Worm (Caenorhabditis elegans) whole organism, late embryonic: ENCODE measurements around the gene phf-15.
"Not testable (repeated sequence)": the region's sequence is repeated elsewhere in the genome, so short reads cannot be mapped to it uniquely, and the experiment has no call there.

Experiments
- ahr-1 ChIP-seq: sonication (generic microtip); optimal IDR thresholded peaks from 2 replicates; lab custom pipeline; 2016; ENCODE audit warnings: missing genetic modification characterization, missing compliant biosample characterization
- ama-1 ChIP-seq: fragments of 150-350 bp; optimal IDR thresholded peaks from 2 replicates; lab custom pipeline; 2014
- ceh-18 ChIP-seq: sonication (generic microtip); optimal IDR thresholded peaks from 2 replicates; lab custom pipeline; 2016; ENCODE audit warnings: missing genetic modification characterization, missing compliant biosample characterization
- ceh-19 ChIP-seq: fragments of 200-800 bp; sonication (Bioruptor generic); optimal IDR thresholded peaks from 2 replicates; lab custom pipeline; 2018; ENCODE audit warnings: mild to moderate bottlenecking, missing genetic modification characterization, missing compliant biosample characterization
- ceh-6 ChIP-seq: fragments of 200-800 bp; sonication (Bioruptor generic); optimal IDR thresholded peaks from 2 replicates; lab custom pipeline; 2018; ENCODE audit warnings: mild to moderate bottlenecking, missing genetic modification characterization, missing compliant biosample characterization
- dmd-4 ChIP-seq: sonication (generic microtip); optimal IDR thresholded peaks from 2 replicates; lab custom pipeline; 2016; ENCODE audit warnings: borderline replicate concordance, missing genetic modification characterization, missing compliant biosample characterization
- fkh-10 ChIP-seq: fragments of 150-350 bp; optimal IDR thresholded peaks from 2 replicates; lab custom pipeline; 2014; ENCODE audit warnings: missing biosample characterization, missing genetic modification reagents, missing genetic modification characterization
- nfya-1 ChIP-seq: sonication (generic microtip); optimal IDR thresholded peaks from 2 replicates; lab custom pipeline; 2017; ENCODE audit warnings: missing genetic modification characterization, mild to moderate bottlenecking, missing compliant biosample characterization, antibody characterized with exemption, moderate library complexity

- TF ChIP-seq nfya-1 (tag; lab: Kevin White, UChicago); dmd-4; ceh-6 (GFP tag; lab: Kevin White, UChicago); fkh-10; ahr-1; ama-1; ceh-18 (tag; lab: Kevin White, UChicago); ceh-19 (GFP tag; lab: Kevin White, UChicago): not testable (repeated sequence)
Observed at ce11 chrIII:3332736-3333135, 10.1 kb downstream of the phf-15 start, which contains the start of gene Y53G8AR.1.
